Fruit fly (Drosophila melanogaster): ENCODE results near the gene CG2931.

DNA sequence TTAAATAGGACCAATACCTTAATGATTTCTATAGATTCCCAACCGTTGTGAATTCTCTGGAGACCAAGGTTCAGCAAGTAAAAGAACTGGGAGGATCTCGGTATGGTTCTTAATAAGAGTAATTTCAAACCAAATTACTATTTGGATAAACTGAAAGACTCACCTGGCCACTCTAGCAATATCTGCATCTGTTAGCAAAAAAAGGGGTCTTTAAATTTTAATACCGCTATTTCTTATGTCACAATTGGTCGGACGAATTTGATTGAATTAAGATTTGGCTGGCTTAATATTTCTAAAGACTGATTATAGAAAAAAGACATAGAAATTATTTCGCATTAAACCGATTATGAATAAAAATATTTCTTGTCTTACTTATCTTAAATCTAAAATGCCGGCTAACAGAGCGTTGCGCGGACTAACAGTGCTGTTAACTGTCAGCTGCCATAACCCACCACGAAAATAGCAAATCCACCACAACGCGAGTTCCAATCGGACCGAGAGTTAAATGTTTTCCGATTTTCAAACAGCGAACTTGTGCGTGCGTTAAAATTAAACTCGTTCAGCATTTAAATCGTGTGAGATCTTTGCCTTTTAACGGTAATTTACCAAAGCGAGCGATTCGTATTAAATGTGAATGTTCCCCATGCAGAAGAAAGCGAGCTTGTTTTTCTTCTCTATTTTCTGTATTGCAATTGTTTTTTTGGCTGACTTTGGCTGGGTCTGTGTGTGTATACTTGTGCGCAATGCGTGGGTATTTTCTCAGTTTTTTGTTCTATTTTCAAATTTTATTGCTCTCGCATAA, 2.4 kb upstream of the CG2931 start, which contains the start of gene CRMP:
- TF ChIP-seq CG9705 (GFP tag; optimal IDR thresholded peaks at IDR 0.05) (no peak), OdsH (GFP tag; optimal IDR thresholded peaks at IDR 0.05) (no peak), Myc (optimal IDR thresholded peaks at IDR 0.05) (no peak), Vsx2 (GFP tag; optimal IDR thresholded peaks at IDR 0.05; ENCODE audit: partially characterized antibody) (no peak), pan (optimal IDR thresholded peaks at IDR 0.05) (no peak), br (GFP tag; optimal IDR thresholded peaks at IDR 0.05) (no peak), usp (GFP tag; optimal IDR thresholded peaks at IDR 0.05) (no peak), fru (GFP tag; optimal IDR thresholded peaks at IDR 0.05) (no peak), h (GFP tag; optimal IDR thresholded peaks at IDR 0.05) (no peak), Dif (GFP tag; optimal IDR thresholded peaks at IDR 0.05; ENCODE audit: partially characterized antibody) (no peak)
